Worm (Caenorhabditis elegans) whole organism, late embryonic: Measurements from ENCODE around the gene ipla-3.

Experiments used
- ceh-30 ChIP-seq: fragments of 150-350 bp; optimal IDR thresholded peaks from 2 replicates; lab custom pipeline; 2014; ENCODE audit warnings: missing biosample characterization, missing genetic modification characterization
- dmd-4 ChIP-seq: sonication (generic microtip); optimal IDR thresholded peaks from 2 replicates; lab custom pipeline; 2016; ENCODE audit warnings: borderline replicate concordance, missing genetic modification characterization, missing compliant biosample characterization

DNA sequence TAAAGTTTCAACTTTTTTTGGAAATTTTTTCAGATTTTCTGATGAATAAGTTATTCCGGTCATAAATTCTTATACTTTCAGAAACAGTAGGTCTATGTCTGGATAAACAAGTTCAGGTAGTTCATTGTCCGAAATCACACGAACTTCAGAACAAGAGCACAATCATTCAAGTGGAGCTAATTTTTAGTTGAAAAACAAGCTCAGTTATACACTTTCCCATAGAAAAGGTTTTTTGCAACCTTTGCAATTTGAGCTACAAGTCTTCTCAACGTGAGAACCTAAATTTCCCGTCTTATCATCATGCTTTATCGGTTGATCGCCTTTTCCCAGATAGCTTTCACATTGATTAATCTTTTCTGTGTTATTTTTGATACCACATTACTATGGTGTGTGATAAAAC is 2.7 kb upstream of the ipla-3 start, which contains the start of gene srxa-1:
- TF ChIP-seq dmd-4 (tag; lab: Kevin White, UChicago) (no peak), ceh-30 (no peak)
